Worm (Caenorhabditis elegans): Measurements from ENCODE around the gene ugt-23.

ugt-23 gene

DNA sequence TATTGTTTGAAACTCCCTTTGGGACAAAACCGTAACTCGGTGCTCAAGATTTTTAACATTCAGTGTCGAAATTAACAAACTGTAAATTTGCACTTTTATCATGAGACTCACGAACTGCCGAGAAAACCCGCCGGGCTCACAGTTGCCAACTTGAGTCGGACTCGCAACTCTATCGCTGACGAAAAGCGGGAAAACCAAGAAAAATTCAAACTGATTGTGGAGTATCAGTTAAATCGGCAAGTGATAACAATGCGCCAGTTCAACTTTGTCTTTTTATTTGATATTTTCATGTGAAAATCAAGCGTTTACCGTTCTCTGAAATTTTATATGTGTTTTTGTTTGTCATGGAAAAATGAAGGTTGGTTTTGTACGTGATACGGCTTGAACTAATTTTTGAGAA lies 42.4 kb downstream of the ugt-23 start:
- no peak for TF ChIP-seq dao-5 (tag; optimal IDR thresholded peaks at IDR 0.05)
- no peak for TF ChIP-seq him-1 (tag; optimal IDR thresholded peaks at IDR 0.05)

- no peak for TF ChIP-seq W03F9.2 (tag; optimal IDR thresholded peaks at IDR 0.05)
Observed at ce11 chrX:9882112-9882511, 42.9 kb downstream of the ugt-23 start, which contains the start of gene glo-1. Gene glo-1, minus strand, starts transcription at chrX:9882212.

DNA sequence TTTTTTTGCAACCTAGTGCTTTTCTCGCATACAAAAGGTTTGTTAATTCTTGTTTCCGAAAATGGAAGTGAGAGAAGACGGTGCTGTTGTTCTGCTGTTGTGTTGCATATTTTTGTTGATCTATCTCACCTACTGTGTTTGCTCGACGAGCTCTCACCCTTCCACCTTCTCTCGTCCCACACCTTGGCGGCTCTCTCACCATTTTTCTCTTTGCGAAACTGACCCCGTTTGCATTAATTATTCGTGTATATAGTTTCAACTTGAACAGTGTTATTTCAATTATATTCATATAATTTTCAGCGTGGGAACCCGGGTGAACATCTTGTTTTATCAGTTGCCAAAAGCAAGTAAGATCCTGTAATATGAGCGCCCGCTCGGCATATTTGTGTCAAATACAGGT lies 47.9 kb downstream of the ugt-23 start, which contains the start of gene R07B1.9:
TSS of gene R07B1.9 (plus strand) at position 301 of the 400 bp plus-strand sequence.
- TF ChIP-seq W03F9.2 (tag; optimal IDR thresholded peaks at IDR 0.05) (no peak), dao-5 (tag; optimal IDR thresholded peaks at IDR 0.05) (no peak), him-1 (tag; optimal IDR thresholded peaks at IDR 0.05) (no peak)
